Worm (Caenorhabditis elegans): Measurements from ENCODE around the gene srd-45.

ce11 chrX:12284161-12284560, 44.6 kb upstream of the srd-45 start:
- TF ChIP-seq nhr-12 (tag; optimal IDR thresholded peaks at IDR 0.05) (no peak), nhr-25 (tag; optimal IDR thresholded peaks at IDR 0.05) (no peak), egl-27 (tag; optimal IDR thresholded peaks at IDR 0.05) (no peak), blmp-1 (tag; optimal IDR thresholded peaks at IDR 0.05; ENCODE audit: insufficient read depth) (no peak), ztf-11 (tag; optimal IDR thresholded peaks at IDR 0.05) (no peak), sma-9 (GFP tag; optimal IDR thresholded peaks at IDR 0.05) (no peak), sma-9 (tag; optimal IDR thresholded peaks at IDR 0.05) (no peak), ZK546.5 (tag; optimal IDR thresholded peaks at IDR 0.05) (no peak)
